Worm (Caenorhabditis elegans): ENCODE data around the gene B0491.6.

- TF ChIP-seq W03F9.2 (tag; optimal IDR thresholded peaks at IDR 0.05) (no peak), him-1 (tag; optimal IDR thresholded peaks at IDR 0.05) (no peak)
These were observed 12.0 kb downstream of the B0491.6 start for ce11 chrII:11336163-11336562.

All from whole organism, L4/young adult.